Worm (Caenorhabditis elegans): Measurements from ENCODE around the gene gln-6.

- TF ChIP-seq lin-13 (GFP tag; optimal IDR thresholded peaks at IDR 0.05) (no peak), ceh-28 (tag; optimal IDR thresholded peaks at IDR 0.05) (no peak), pha-4 (GFP tag; IDR thresholded peaks at IDR 0.05) (no peak), pha-4 (tag; optimal IDR thresholded peaks at IDR 0.05) (no peak), tra-1 (GFP tag; IDR thresholded peaks at IDR 0.05) (no peak), zag-1 (tag; optimal IDR thresholded peaks at IDR 0.05) (no peak), ceh-20 (GFP tag; IDR thresholded peaks at IDR 0.05) (no peak), lin-1 (GFP tag; IDR thresholded peaks at IDR 0.05) (no peak), rbr-2 (tag; optimal IDR thresholded peaks at IDR 0.05) (no peak), fkh-10 (GFP tag; optimal IDR thresholded peaks at IDR 0.05) (no peak), mes-2 (tag; optimal IDR thresholded peaks at IDR 0.05; ENCODE audit: poor library complexity, severe bottlenecking) (no peak), ces-1 (GFP tag; optimal IDR thresholded peaks at IDR 0.05) (no peak)
Measured at ce11 chrIV:9772096-9772720, 31.5 kb upstream of the gln-6 start, which contains the start of gene cav-1.

Data from whole organism, L4 larva.